Fruit fly (Drosophila melanogaster) whole organism, embryonic: ENCODE measurements around the gene jus.

Experiments
- CG10321 ChIP-seq: fragments of 200-800 bp; sonication (Bioruptor generic); IDR thresholded peaks from 2 replicates; pipeline ENCODE4 v1.3.6; 2022; ENCODE audit warnings: missing biosample characterization, missing genetic modification characterization
- CG10654 ChIP-seq: fragments of 200-800 bp; sonication (Bioruptor generic); optimal IDR thresholded peaks from 2 replicates; lab custom pipeline; 2016; ENCODE audit warnings: missing biosample characterization, missing genetic modification characterization
- CG10959 ChIP-seq: fragments of 200-800 bp; sonication (Bioruptor generic); IDR thresholded peaks from 2 replicates; pipeline ENCODE4 v1.3.6; 2022; ENCODE audit warnings: missing biosample characterization, missing genetic modification characterization
- CG11093 ChIP-seq: fragments of 200-800 bp; sonication (Bioruptor generic); IDR thresholded peaks from 3 replicates; pipeline ENCODE4 v1.3.6; 2022; ENCODE audit warnings: missing biosample characterization, missing genetic modification characterization
- CG13287 ChIP-seq: fragments of 200-800 bp; sonication (Bioruptor generic); IDR thresholded peaks from 2 replicates; pipeline ENCODE4 v1.3.6; 2022; ENCODE audit warnings: missing biosample characterization, missing genetic modification characterization; ENCODE audit not compliant: partially characterized antibody
- CG1792 ChIP-seq: fragments of 200-800 bp; sonication (Bioruptor generic); optimal IDR thresholded peaks from 2 replicates; lab custom pipeline; 2016; ENCODE audit warnings: missing biosample characterization, missing genetic modification characterization
- CG3281 ChIP-seq: fragments of 200-800 bp; sonication (Bioruptor generic); optimal IDR thresholded peaks from 3 replicates; lab custom pipeline; 2017; ENCODE audit warnings: missing biosample characterization, mild to moderate bottlenecking, missing genetic modification characterization
- CG4424 ChIP-seq: fragments of 200-800 bp; sonication (Bioruptor generic); optimal IDR thresholded peaks from 3 replicates; lab custom pipeline; 2016; ENCODE audit warnings: missing biosample characterization, missing genetic modification characterization
- CG6813 ChIP-seq: fragments of 200-800 bp; sonication (Bioruptor generic); optimal IDR thresholded peaks from 2 replicates; lab custom pipeline; 2017; ENCODE audit warnings: missing biosample characterization, missing genetic modification characterization, mild to moderate bottlenecking, moderate library complexity, missing genetic modification reagents
- CG7556 ChIP-seq: fragments of 200-800 bp; sonication (Bioruptor generic); optimal IDR thresholded peaks from 2 replicates; lab custom pipeline; 2017; ENCODE audit warnings: missing biosample characterization, mild to moderate bottlenecking, missing genetic modification characterization
- CG9932 ChIP-seq: fragments of 200-800 bp; sonication (Bioruptor generic); IDR thresholded peaks from 2 replicates; pipeline ENCODE4 v1.3.6; 2022; ENCODE audit warnings: missing biosample characterization, missing genetic modification characterization
- CTCF ChIP-seq: fragments of 200-800 bp; sonication (Bioruptor generic); optimal IDR thresholded peaks from 2 replicates; lab custom pipeline; 2017; ENCODE audit warnings: missing biosample characterization, mild to moderate bottlenecking, missing genetic modification characterization, moderate library complexity
- Camta ChIP-seq: fragments of 200-800 bp; sonication (Bioruptor generic); optimal IDR thresholded peaks from 2 replicates; lab custom pipeline; 2016; ENCODE audit warnings: missing biosample characterization, missing genetic modification characterization
- CoRest ChIP-seq: fragments of 200-800 bp; sonication (Bioruptor generic); optimal IDR thresholded peaks from 3 replicates; lab custom pipeline; 2018; ENCODE audit warnings: missing biosample characterization, mild to moderate bottlenecking, missing genetic modification characterization, moderate library complexity
- D19A ChIP-seq: fragments of 200-800 bp; optimal IDR thresholded peaks from 3 replicates; lab custom pipeline; 2019; ENCODE audit warnings: missing biosample characterization, mild to moderate bottlenecking, missing genetic modification characterization, moderate library complexity
- Doc2 ChIP-seq: fragments of 200-800 bp; sonication (Bioruptor generic); IDR thresholded peaks from 2 replicates; pipeline ENCODE4 v1.3.6; 2022; ENCODE audit warnings: missing biosample characterization, missing genetic modification characterization
- Doc3 ChIP-seq: fragments of 200-800 bp; sonication (Bioruptor generic); IDR thresholded peaks from 3 replicates; pipeline ENCODE4 v1.3.6; 2022; ENCODE audit warnings: missing biosample characterization, missing genetic modification characterization; ENCODE audit not compliant: partially characterized antibody
- Fer3 ChIP-seq: fragments of 200-800 bp; sonication (Bioruptor generic); optimal IDR thresholded peaks from 2 replicates; lab custom pipeline; 2018; ENCODE audit warnings: missing biosample characterization, mild to moderate bottlenecking, missing genetic modification characterization, moderate library complexity
- Gug ChIP-seq: fragments of 200-800 bp; sonication (Bioruptor generic); IDR thresholded peaks from 4 replicates; pipeline ENCODE4 v1.3.6; 2022; ENCODE audit warnings: missing biosample characterization, missing genetic modification characterization
- HLH3B ChIP-seq: fragments of 200-800 bp; sonication (Bioruptor generic); IDR thresholded peaks from 2 replicates; pipeline ENCODE4 v1.3.6; 2022; ENCODE audit warnings: missing biosample characterization, missing genetic modification characterization
- HLH54F ChIP-seq: fragments of 200-800 bp; sonication (Bioruptor generic); optimal IDR thresholded peaks from 3 replicates; lab custom pipeline; 2016; ENCODE audit warnings: missing biosample characterization, missing genetic modification characterization
- Hand ChIP-seq: fragments of 200-800 bp; sonication (Bioruptor generic); optimal IDR thresholded peaks from 2 replicates; lab custom pipeline; 2017; ENCODE audit warnings: mild to moderate bottlenecking, missing biosample characterization, missing genetic modification reagents, missing genetic modification characterization
- NC2α ChIP-seq: fragments of 200-800 bp; sonication (Bioruptor generic); optimal IDR thresholded peaks from 2 replicates; lab custom pipeline; 2016; ENCODE audit warnings: missing biosample characterization, missing genetic modification characterization
- Ptx1 ChIP-seq: fragments of 200-800 bp; sonication (Bioruptor generic); IDR thresholded peaks from 2 replicates; pipeline ENCODE4 v1.3.6; 2022; ENCODE audit warnings: missing biosample characterization, missing genetic modification characterization
- Tbp ChIP-seq: fragments of >200 bp; optimal IDR thresholded peaks from 2 replicates; lab custom pipeline; 2018; ENCODE audit warnings: missing biosample characterization, missing genetic modification characterization
- bowl ChIP-seq: fragments of 200-800 bp; sonication (Bioruptor generic); IDR thresholded peaks from 2 replicates; pipeline ENCODE4 v1.3.6; 2022; ENCODE audit warnings: missing biosample characterization, missing genetic modification characterization
- cas ChIP-seq: fragments of 200-800 bp; sonication (Bioruptor generic); IDR thresholded peaks from 2 replicates; pipeline ENCODE4 v1.3.6; 2022; ENCODE audit warnings: missing biosample characterization, missing genetic modification characterization
- cg ChIP-seq: fragments of 200-800 bp; sonication (Bioruptor generic); optimal IDR thresholded peaks from 3 replicates; lab custom pipeline; 2019; ENCODE audit warnings: missing biosample characterization, mild to moderate bottlenecking, missing genetic modification characterization, moderate library complexity
- ci ChIP-seq: fragments of 200-800 bp; sonication (Bioruptor generic); IDR thresholded peaks from 3 replicates; pipeline ENCODE4 v1.3.6; 2022; ENCODE audit warnings: missing biosample characterization, missing genetic modification characterization
- corto ChIP-seq: fragments of 200-800 bp; sonication (Bioruptor generic); optimal IDR thresholded peaks from 2 replicates; lab custom pipeline; 2016; ENCODE audit warnings: missing biosample characterization, mild to moderate bottlenecking, missing genetic modification characterization, moderate library complexity
- dysf ChIP-seq: fragments of 200-800 bp; sonication (Bioruptor generic); IDR thresholded peaks from 3 replicates; pipeline ENCODE4 v1.3.6; 2022; ENCODE audit warnings: missing biosample characterization, missing genetic modification characterization
- eve ChIP-seq, 2 experiments: fragments of >200 bp; optimal IDR thresholded peaks; 2 replicates each; lab custom pipeline; 2017; ENCODE audit warnings: missing biosample characterization in 2 of 2, missing genetic modification characterization in 2 of 2
- fd102C ChIP-seq: fragments of 200-800 bp; sonication (Bioruptor generic); optimal IDR thresholded peaks from 2 replicates; lab custom pipeline; 2018; ENCODE audit warnings: missing biosample characterization, mild to moderate bottlenecking, missing genetic modification characterization, moderate library complexity
- fd96Cb ChIP-seq: fragments of 200-800 bp; sonication (Bioruptor generic); optimal IDR thresholded peaks from 2 replicates; lab custom pipeline; 2018; ENCODE audit warnings: missing biosample characterization, mild to moderate bottlenecking, missing genetic modification characterization, moderate library complexity
- fu2 ChIP-seq: fragments of 200-800 bp; sonication (Bioruptor generic); optimal IDR thresholded peaks from 2 replicates; lab custom pipeline; 2016; ENCODE audit warnings: missing biosample characterization, missing genetic modification characterization
- gcm2 ChIP-seq: fragments of 200-800 bp; sonication (Bioruptor generic); optimal IDR thresholded peaks from 2 replicates; lab custom pipeline; 2016; ENCODE audit warnings: missing biosample characterization, missing genetic modification characterization
- h ChIP-seq: fragments of >200 bp; optimal IDR thresholded peaks from 2 replicates; lab custom pipeline; 2017
- ken ChIP-seq: fragments of 200-800 bp; sonication (Bioruptor generic); IDR thresholded peaks from 3 replicates; pipeline ENCODE4 v1.3.6; 2022; ENCODE audit warnings: missing biosample characterization, missing genetic modification characterization
- lab ChIP-seq: fragments of 200-800 bp; sonication (Bioruptor generic); optimal IDR thresholded peaks from 3 replicates; lab custom pipeline; 2017; ENCODE audit warnings: missing biosample characterization, missing genetic modification characterization, mild to moderate bottlenecking, moderate library complexity, missing genetic modification reagents
- lbe ChIP-seq: fragments of 200-800 bp; sonication (Bioruptor generic); optimal IDR thresholded peaks from 2 replicates; lab custom pipeline; 2016; ENCODE audit warnings: missing biosample characterization, mild to moderate bottlenecking, missing genetic modification characterization
- nerfin-1 ChIP-seq: fragments of 200-800 bp; sonication (Bioruptor generic); optimal IDR thresholded peaks from 3 replicates; lab custom pipeline; 2019; ENCODE audit warnings: missing biosample characterization, mild to moderate bottlenecking, missing genetic modification characterization, moderate library complexity
- pan ChIP-seq, 4 experiments: fragments of >200 bp in 3 of 4; fragments of 200-800 bp in 1 of 4; sonication (Bioruptor generic) in 1 of 4; optimal IDR thresholded peaks in 3 of 4; IDR thresholded peaks in 1 of 4; 2 replicates each; pipeline versions ENCODE4 v1.3.6 to Lab custom; 2017 to 2022; ENCODE audit warnings: missing biosample characterization in 2 of 4, missing genetic modification characterization in 2 of 4, mixed read lengths in 1 of 4
- pum ChIP-seq: fragments of 200-800 bp; sonication (Bioruptor generic); optimal IDR thresholded peaks from 2 replicates; lab custom pipeline; 2016; ENCODE audit warnings: missing biosample characterization, missing genetic modification characterization
- ranshi ChIP-seq: fragments of 200-800 bp; sonication (Bioruptor generic); IDR thresholded peaks from 2 replicates; pipeline ENCODE4 v1.3.6; 2022; ENCODE audit warnings: missing biosample characterization, missing genetic modification characterization
- rib ChIP-seq: fragments of 200-800 bp; sonication (Bioruptor generic); IDR thresholded peaks from 2 replicates; pipeline ENCODE4 v1.3.6; 2022; ENCODE audit warnings: missing biosample characterization, missing genetic modification characterization
- schlank ChIP-seq: fragments of 200-800 bp; sonication (Bioruptor generic); optimal IDR thresholded peaks from 2 replicates; lab custom pipeline; 2018; ENCODE audit warnings: missing biosample characterization, mild to moderate bottlenecking, missing genetic modification characterization
- sens ChIP-seq: fragments of 200-800 bp; sonication (Bioruptor generic); peaks from one replicate; lab custom pipeline; 2016; ENCODE audit warnings: missing biosample characterization, missing genetic modification characterization
- seq ChIP-seq: fragments of 200-800 bp; sonication (Bioruptor generic); IDR thresholded peaks from 2 replicates; pipeline ENCODE4 v1.3.6; 2022; ENCODE audit warnings: missing biosample characterization, missing genetic modification characterization
- sim ChIP-seq: fragments of 200-800 bp; sonication (Bioruptor generic); IDR thresholded peaks from 2 replicates; pipeline ENCODE4 v1.3.6; 2022; ENCODE audit warnings: missing biosample characterization, missing genetic modification characterization
- slbo ChIP-seq: fragments of 200-800 bp; sonication (Bioruptor generic); IDR thresholded peaks from 2 replicates; pipeline ENCODE4 v1.3.6; 2022; ENCODE audit warnings: missing biosample characterization, missing genetic modification characterization
- stc ChIP-seq: fragments of 200-800 bp; sonication (Bioruptor generic); IDR thresholded peaks from 2 replicates; pipeline ENCODE4 v1.3.6; 2022; ENCODE audit warnings: missing biosample characterization, missing genetic modification characterization
- wdn ChIP-seq: fragments of 200-800 bp; sonication (Bioruptor generic); IDR thresholded peaks from 2 replicates; pipeline ENCODE4 v1.3.6; 2022; ENCODE audit warnings: missing biosample characterization, missing genetic modification characterization

The jus gene

dm6 chr3R:29138961-29139527 lies 55.8 kb downstream of the jus start (continued):
- TF ChIP-seq Fer3 (tag; lab: Kevin White, UChicago), result no peak
- TF ChIP-seq cg, result peak; percentile 6
- no peak for TF ChIP-seq CG4424 (GFP tag; lab: Kevin White, UChicago)
- peak; percentile 49 for TF ChIP-seq CG9932 (GFP tag; lab: Robert Waterston, UW)
- no peak for TF ChIP-seq corto (GFP tag; lab: Kevin White, UChicago)
- peak; percentile 3 for TF ChIP-seq CoRest (tag; lab: Kevin White, UChicago)
- no peak for TF ChIP-seq CG7556 (GFP tag; lab: Kevin White, UChicago)
- TF ChIP-seq Hand (GFP tag; lab: Kevin White, UChicago), result no peak
- no peak for TF ChIP-seq gcm2 (GFP tag; lab: Kevin White, UChicago)
- 0 out of 2 replicates have a peak, but pooled peaks have one; percentile 4 for TF ChIP-seq CG13287 (GFP tag; lab: Robert Waterston, UW)
- TF ChIP-seq Doc3 (GFP tag; lab: Robert Waterston, UW), result no peak
- TF ChIP-seq Doc2 (GFP tag; lab: Robert Waterston, UW), result no peak
- TF ChIP-seq cas (GFP tag; lab: Robert Waterston, UW), result no peak
- TF ChIP-seq ken (GFP tag; lab: Robert Waterston, UW), result no peak
- TF ChIP-seq nerfin-1 (tag; lab: Kevin White, UChicago), result no peak
- no peak for TF ChIP-seq CTCF (GFP tag; lab: Kevin White, UChicago)
- TF ChIP-seq h, result no peak
- no peak for TF ChIP-seq schlank (tag; lab: Kevin White, UChicago)
- TF ChIP-seq pan (optimal IDR thresholded peaks at IDR 0.05; lab: Kevin White, UChicago), result no peak
- no peak for TF ChIP-seq pan (GFP tag; optimal IDR thresholded peaks at IDR 0.05 in 1 of 2, IDR thresholded peaks at IDR 0.05 in 1 of 2)
- no peak for TF ChIP-seq Tbp (GFP tag; lab: Kevin White, UChicago)
- peak; percentile 36; the same call in 1 of the 4 replicates for TF ChIP-seq Gug
- peak; percentile 4 for TF ChIP-seq lab (GFP tag; lab: Kevin White, UChicago)
- no peak for TF ChIP-seq HLH54F (GFP tag; lab: Kevin White, UChicago)
- TF ChIP-seq CG3281 (GFP tag; lab: Kevin White, UChicago), result peak; percentile 35
- TF ChIP-seq NC2α, result no peak
- no peak for TF ChIP-seq CG10959 (GFP tag; lab: Robert Waterston, UW)
- no peak for TF ChIP-seq CG11093 (GFP tag; lab: Robert Waterston, UW)
- peak; percentile 33; the same call in 1 of the 2 replicates for TF ChIP-seq HLH3B
- TF ChIP-seq fu2 (GFP tag; lab: Kevin White, UChicago), result no peak
- TF ChIP-seq CG10321 (GFP tag; lab: Robert Waterston, UW), result no peak
- no peak for TF ChIP-seq eve (GFP tag; optimal IDR thresholded peaks at IDR 0.05; lab: Kevin White, UChicago)
- TF ChIP-seq ci, result 0 out of 3 replicates have a peak, but pooled peaks have one; percentile 9
- TF ChIP-seq slbo (GFP tag; lab: Robert Waterston, UW), result peak; percentile 61; the same call in 1 of the 2 replicates
- no peak for TF ChIP-seq sim (GFP tag; lab: Robert Waterston, UW)
- TF ChIP-seq fd102C, result no peak
- TF ChIP-seq stc, result no peak
- no peak for TF ChIP-seq D19A (tag; lab: Kevin White, UChicago)
- peak; percentile 76 for TF ChIP-seq sens
- no peak for TF ChIP-seq CG6813 (GFP tag; lab: Kevin White, UChicago)
- peak; percentile 37 for TF ChIP-seq Ptx1
- TF ChIP-seq ranshi, result 0 out of 2 replicates have a peak, but pooled peaks have one; percentile 21
- 0 out of 2 replicates have a peak, but pooled peaks have one; percentile 33 for TF ChIP-seq wdn (GFP tag; lab: Robert Waterston, UW)
- TF ChIP-seq CG1792 (GFP tag; lab: Kevin White, UChicago), result no peak
- TF ChIP-seq pum (GFP tag; lab: Kevin White, UChicago), result no peak
- 0 out of 2 replicates have a peak, but pooled peaks have one; percentile 39 for TF ChIP-seq seq (GFP tag; lab: Robert Waterston, UW)
- no peak for TF ChIP-seq lbe (GFP tag; lab: Kevin White, UChicago)
- TF ChIP-seq rib (GFP tag; lab: Robert Waterston, UW), result no peak
- TF ChIP-seq CG10654 (GFP tag; lab: Kevin White, UChicago), result peak; percentile 10
- peak; percentile 29; the same call in 1 of the 3 replicates for TF ChIP-seq dysf (GFP tag; lab: Robert Waterston, UW)
- peak; percentile 4 for TF ChIP-seq fd96Cb (tag; lab: Kevin White, UChicago)
- TF ChIP-seq bowl (GFP tag; lab: Robert Waterston, UW), result no peak
- no peak for TF ChIP-seq Camta
